Worm (Caenorhabditis elegans): ENCODE data around the gene mrps-17.

- TF ChIP-seq ceh-36 (tag; optimal IDR thresholded peaks at IDR 0.05) (no peak), tra-4 (tag; optimal IDR thresholded peaks at IDR 0.05) (no peak), sea-1 (GFP tag; conservative IDR thresholded peaks at IDR 0.05) (no peak), ceh-13 (GFP tag; optimal IDR thresholded peaks at IDR 0.05) (no peak), ets-7 (tag; optimal IDR thresholded peaks at IDR 0.05) (no peak), ama-1 (optimal IDR thresholded peaks at IDR 0.05) (no peak), hnd-1 (tag; optimal IDR thresholded peaks at IDR 0.05) (no peak), aly-1 (tag; optimal IDR thresholded peaks at IDR 0.05) (no peak), B0310.2 (tag; optimal IDR thresholded peaks at IDR 0.05) (no peak), flt-1 (GFP tag; IDR thresholded peaks at IDR 0.05) (0 out of 2 replicates have a peak, but pooled peaks have one; percentile 38), tbx-37 (GFP tag; conservative IDR thresholded peaks at IDR 0.05) (no peak), hmbx-1 (tag; optimal IDR thresholded peaks at IDR 0.05) (no peak), pes-1 (GFP tag; IDR thresholded peaks at IDR 0.05) (no peak)
Measured at ce11 chrIII:6431766-6432228, at the start of gene mrps-17, which contains the start of gene txdc-9.

All from whole organism, early embryonic.